Worm (Caenorhabditis elegans): ENCODE measurements around the gene nspd-5.
"Not testable (repeated sequence)": the region's sequence is repeated elsewhere in the genome, so short reads cannot be mapped to it uniquely, and the experiment has no call there.

nspd-5 gene

DNA sequence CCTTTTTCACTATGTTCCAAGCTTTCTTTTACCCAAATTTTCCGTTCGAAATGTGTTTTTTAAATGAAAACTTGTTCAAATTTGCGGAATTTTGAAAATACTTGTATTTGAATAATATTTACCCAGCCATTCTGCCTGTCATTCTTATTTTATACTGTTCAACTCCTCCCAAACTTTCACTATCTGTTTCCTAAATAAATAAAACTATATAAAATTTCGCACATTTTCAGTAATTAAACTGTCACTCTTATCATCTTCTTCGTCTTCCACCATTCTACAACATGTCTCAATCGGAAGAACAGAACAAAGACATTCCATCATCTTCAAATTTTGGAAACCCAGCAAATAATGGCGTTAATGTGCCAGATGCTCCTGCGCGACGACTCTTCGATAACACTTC is 44.6 kb upstream of the nspd-5 start, which contains the start of gene btbd-10:
Gene btbd-10 (plus strand): TSS at position 231 of the 400 bp plus-strand sequence.
- no peak for TF ChIP-seq tbx-2 (tag; optimal IDR thresholded peaks at IDR 0.05)
- TF ChIP-seq rnt-1 (tag; optimal IDR thresholded peaks at IDR 0.05) = no peak

DNA sequence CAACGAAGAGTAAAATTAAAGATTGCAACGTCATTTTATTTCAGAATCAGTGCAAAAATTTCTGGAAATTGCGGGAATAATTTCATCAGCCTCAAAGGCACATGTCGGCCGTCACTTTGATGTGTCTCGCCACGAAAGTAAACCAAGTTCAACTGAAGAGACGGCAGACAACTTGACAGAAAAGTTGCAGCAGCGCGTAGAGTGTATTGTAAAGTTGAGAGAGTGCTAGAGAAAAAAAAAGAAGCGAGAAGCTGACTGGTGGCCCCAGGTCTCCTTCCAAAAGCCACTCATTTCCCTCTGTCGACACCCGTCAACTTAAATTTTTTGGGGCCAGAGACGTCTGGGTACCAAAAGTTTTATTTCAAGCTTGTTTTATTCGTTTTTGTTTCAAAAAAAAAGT is 44.1 kb upstream of the nspd-5 start:
- TF ChIP-seq fkh-6 (tag; optimal IDR thresholded peaks at IDR 0.05) (no peak), ceh-31 (tag; optimal IDR thresholded peaks at IDR 0.05) (peak; percentile 64), Y22D7AL.16 (tag; optimal IDR thresholded peaks at IDR 0.05) (no peak), lin-11 (tag; optimal IDR thresholded peaks at IDR 0.05) (no peak), dve-1 (tag; optimal IDR thresholded peaks at IDR 0.05) (peak; percentile 44), hlh-6 (tag; optimal IDR thresholded peaks at IDR 0.05) (no peak), ets-4 (tag; optimal IDR thresholded peaks at IDR 0.05) (peak; percentile 1), hlh-8 (tag; optimal IDR thresholded peaks at IDR 0.05) (no peak), unc-55 (GFP tag; optimal IDR thresholded peaks at IDR 0.05) (peak; percentile 98), ceh-18 (tag; optimal IDR thresholded peaks at IDR 0.05) (peak; percentile 47), C38D4.7 (GFP tag; optimal IDR thresholded peaks at IDR 0.05) (no peak), hlh-15 (tag; optimal IDR thresholded peaks at IDR 0.05) (no peak), unc-42 (tag; optimal IDR thresholded peaks at IDR 0.05) (peak; percentile 86), hlh-30 (tag; optimal IDR thresholded peaks at IDR 0.05; ENCODE audit: insufficient read depth) (peak; percentile 56), ceh-30 (tag; optimal IDR thresholded peaks at IDR 0.05) (peak; percentile 47), elt-2 (tag; optimal IDR thresholded peaks at IDR 0.05) (peak; percentile 7), fax-1 (tag; optimal IDR thresholded peaks at IDR 0.05) (no peak), rnt-1 (tag; optimal IDR thresholded peaks at IDR 0.05) (peak; percentile 70), tbx-2 (tag; optimal IDR thresholded peaks at IDR 0.05) (peak; percentile 34), nfya-1 (tag; optimal IDR thresholded peaks at IDR 0.05) (peak; percentile 87)

DNA sequence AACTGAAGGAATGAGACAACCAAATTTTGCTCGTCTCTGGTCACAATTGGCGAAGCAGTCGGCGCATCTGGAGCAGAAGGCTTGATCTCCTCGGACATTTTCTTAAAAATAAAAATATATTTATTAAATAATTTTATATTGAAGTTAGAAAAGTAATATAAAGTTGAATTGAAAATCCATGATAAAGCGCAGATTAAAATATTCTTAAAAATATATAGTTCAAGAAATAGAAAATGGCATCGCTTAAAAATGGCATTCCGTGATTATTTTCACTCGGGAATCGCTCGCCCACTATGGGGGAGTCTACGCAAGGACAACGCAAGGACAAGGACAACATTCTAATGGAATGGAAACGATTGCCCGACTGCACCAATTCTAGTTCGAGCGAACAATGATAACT is 43.5 kb upstream of the nspd-5 start, which contains the start of gene sgt-1:
Gene sgt-1 (minus strand): TSS at position 101 of the 400 bp plus-strand sequence.
- TF ChIP-seq ttx-3 (tag; optimal IDR thresholded peaks at IDR 0.05); pag-3 (tag; optimal IDR thresholded peaks at IDR 0.05; ENCODE audit: borderline replicate concordance); ceh-30 (tag; optimal IDR thresholded peaks at IDR 0.05): not testable (repeated sequence)

DNA sequence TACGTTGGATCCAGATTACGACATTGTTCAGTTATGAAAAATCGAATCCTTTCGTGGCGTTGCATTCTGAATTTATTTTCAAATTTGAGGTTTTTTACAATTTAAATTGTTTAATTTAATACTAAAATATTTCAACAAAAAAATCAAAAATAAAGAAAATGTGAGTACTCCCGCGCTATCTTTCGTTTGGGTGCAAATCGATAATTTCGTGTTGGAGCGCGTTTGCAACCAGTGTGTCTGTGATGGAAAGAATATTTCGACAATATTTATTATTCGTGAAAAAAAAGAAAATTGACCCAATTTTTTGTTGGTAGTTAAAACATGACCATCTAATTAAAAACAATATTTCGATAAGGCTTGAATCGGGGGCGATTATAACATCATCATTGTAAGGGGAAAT is 41.9 kb upstream of the nspd-5 start, which contains the start of gene R05F9.9:
Gene R05F9.9 (minus strand): TSS at position 66 of the 400 bp plus-strand sequence.
- TF ChIP-seq T23F11.4 (GFP tag; optimal IDR thresholded peaks at IDR 0.05) = no peak
- TF ChIP-seq ceh-30 (tag; optimal IDR thresholded peaks at IDR 0.05) = no peak
- no peak for TF ChIP-seq ceh-18 (tag; optimal IDR thresholded peaks at IDR 0.05)
- TF ChIP-seq dmd-4 (tag; optimal IDR thresholded peaks at IDR 0.05; ENCODE audit: borderline replicate concordance) = no peak
- TF ChIP-seq pha-4 (tag; optimal IDR thresholded peaks at IDR 0.05) = no peak
- no peak for TF ChIP-seq ceh-9 (tag; optimal IDR thresholded peaks at IDR 0.05)
- no peak for TF ChIP-seq mec-3 (tag; optimal IDR thresholded peaks at IDR 0.05; ENCODE audit: borderline replicate concordance)
- TF ChIP-seq ceh-48 (tag; optimal IDR thresholded peaks at IDR 0.05) = peak; percentile 79
- no peak for TF ChIP-seq K09A11.1 (tag; optimal IDR thresholded peaks at IDR 0.05; ENCODE audit: insufficient read depth)
- TF ChIP-seq hlh-8 (tag; optimal IDR thresholded peaks at IDR 0.05) = no peak
- no peak for TF ChIP-seq tbx-2 (tag; optimal IDR thresholded peaks at IDR 0.05)
- TF ChIP-seq elt-2 (tag; optimal IDR thresholded peaks at IDR 0.05) = peak; percentile 35
- no peak for TF ChIP-seq sox-4 (tag; optimal IDR thresholded peaks at IDR 0.05)
- TF ChIP-seq fkh-6 (tag; optimal IDR thresholded peaks at IDR 0.05) = no peak

- TF ChIP-seq Y22D7AL.16 (tag; optimal IDR thresholded peaks at IDR 0.05); ztf-16 (tag; optimal IDR thresholded peaks at IDR 0.05); unc-3 (GFP tag; conservative IDR thresholded peaks at IDR 0.05); unc-3 (tag; optimal IDR thresholded peaks at IDR 0.05): not testable (repeated sequence)
Observed at ce11 chrII:4898529-4898928, 38.4 kb upstream of the nspd-5 start, which contains the start of gene msp-32. TSS of gene msp-32 (plus strand) at chrII:4898829.

Data from whole organism, late embryonic.